Worm (Caenorhabditis elegans) whole organism, L1 larva: ENCODE results near the gene gos-28.

Experiments used
- C04F5.9 ChIP-seq: sonication (generic microtip); optimal IDR thresholded peaks from 2 replicates; lab custom pipeline; 2016; ENCODE audit warnings: missing genetic modification characterization, missing compliant biosample characterization
- alr-1 ChIP-seq: fragments of 200-800 bp; sonication (Bioruptor generic); optimal IDR thresholded peaks from 2 replicates; lab custom pipeline; 2018; ENCODE audit warnings: borderline replicate concordance, mild to moderate bottlenecking, missing genetic modification characterization, missing compliant biosample characterization
- aly-2 ChIP-seq: fragments of 150-350 bp; optimal IDR thresholded peaks from 2 replicates; lab custom pipeline; 2014; ENCODE audit warnings: missing biosample characterization, missing genetic modification characterization
- blmp-1 ChIP-seq: fragments of 150-350 bp; optimal IDR thresholded peaks from 2 replicates; lab custom pipeline; 2014; ENCODE audit warnings: missing biosample characterization, missing genetic modification characterization
- ceh-8 ChIP-seq: fragments of 200-800 bp; sonication (Bioruptor generic); optimal IDR thresholded peaks from 2 replicates; lab custom pipeline; 2018; ENCODE audit warnings: mild to moderate bottlenecking, missing genetic modification characterization, moderate library complexity, missing compliant biosample characterization
- ceh-82 ChIP-seq, 3 experiments: fragments of 150-350 bp in 1 of 3; sonication (generic microtip) in 2 of 3; optimal IDR thresholded peaks; 2 replicates each; lab custom pipeline; 2014 to 2017; ENCODE audit warnings: missing biosample characterization in 3 of 3, missing genetic modification characterization in 3 of 3
- ces-1 ChIP-seq: fragments of 150-350 bp; optimal IDR thresholded peaks from 2 replicates; lab custom pipeline; 2014; ENCODE audit warnings: missing biosample characterization, missing genetic modification reagents, missing genetic modification characterization
- dpl-1 ChIP-seq, 3 experiments: fragments of 150-350 bp in 2 of 3; sonication (generic microtip) in 1 of 3; optimal IDR thresholded peaks; 2 replicates each; lab custom pipeline; 2014 to 2017; ENCODE audit warnings: missing biosample characterization in 3 of 3, missing genetic modification characterization in 3 of 3, missing genetic modification reagents in 3 of 3
- efl-1 ChIP-seq, 4 experiments: fragments of 150-350 bp; optimal IDR thresholded peaks in 3 of 4; peaks in 1 of 4; 1 replicate in 1 of 4; 2 replicates in 3 of 4; lab custom pipeline; 2014; ENCODE audit warnings: missing biosample characterization in 2 of 4, missing genetic modification characterization in 2 of 4, missing genetic modification reagents in 2 of 4
- efl-3 ChIP-seq: fragments of 200-800 bp; sonication (Bioruptor generic); optimal IDR thresholded peaks from 2 replicates; lab custom pipeline; 2018; ENCODE audit warnings: mild to moderate bottlenecking, missing genetic modification characterization, missing compliant biosample characterization
- egl-27 ChIP-seq, 2 experiments: fragments of 150-350 bp in 1 of 2; sonication (generic microtip); optimal IDR thresholded peaks; 3 replicates each; lab custom pipeline; 2017 to 2018; ENCODE audit warnings: missing biosample characterization in 2 of 2, missing genetic modification characterization in 2 of 2, missing genetic modification reagents in 2 of 2
- elt-2 ChIP-seq: sonication (generic microtip); optimal IDR thresholded peaks from 2 replicates; lab custom pipeline; 2016; ENCODE audit warnings: missing genetic modification characterization, mild to moderate bottlenecking, inconsistent platforms, missing compliant biosample characterization, missing genetic modification reagents
- elt-3 ChIP-seq, 6 experiments: fragments of 150-350 bp in 1 of 6; sonication (generic microtip); optimal IDR thresholded peaks; 2 replicates each; lab custom pipeline; 2017 to 2018; ENCODE audit warnings: missing biosample characterization in 6 of 6, missing genetic modification characterization in 6 of 6, inconsistent platforms in 1 of 6
- ets-5 ChIP-seq: fragments of 200-800 bp; sonication (Bioruptor generic); IDR thresholded peaks from 2 replicates; pipeline ENCODE4 v1.3.6; 2022; ENCODE audit warnings: missing genetic modification characterization, missing compliant biosample characterization
- fkh-4 ChIP-seq: sonication (generic microtip); optimal IDR thresholded peaks from 2 replicates; lab custom pipeline; 2016; ENCODE audit warnings: missing compliant biosample characterization, missing genetic modification characterization, borderline replicate concordance
- fos-1 ChIP-seq: fragments of 150-350 bp; optimal IDR thresholded peaks from 2 replicates; lab custom pipeline; 2014; ENCODE audit warnings: missing biosample characterization, missing genetic modification characterization
- grh-1 ChIP-seq: fragments of 200-800 bp; sonication (Bioruptor generic); IDR thresholded peaks from 2 replicates; pipeline ENCODE4 v1.3.6; 2022; ENCODE audit warnings: missing genetic modification reagents, missing genetic modification characterization, missing compliant biosample characterization
- hlh-17 ChIP-seq: fragments of 200-800 bp; sonication (Bioruptor generic); optimal IDR thresholded peaks from 2 replicates; lab custom pipeline; 2018; ENCODE audit warnings: missing genetic modification characterization, mild to moderate bottlenecking, missing compliant biosample characterization, moderate library complexity, borderline replicate concordance
- hpl-2 ChIP-seq: fragments of 150-350 bp; optimal IDR thresholded peaks from 2 replicates; lab custom pipeline; 2014; ENCODE audit warnings: missing biosample characterization, missing genetic modification reagents, missing genetic modification characterization
- jun-1 ChIP-seq: fragments of 150-350 bp; optimal IDR thresholded peaks from 2 replicates; lab custom pipeline; 2014; ENCODE audit warnings: missing biosample characterization, missing genetic modification reagents, missing genetic modification characterization
- lin-13 ChIP-seq: fragments of 150-350 bp; optimal IDR thresholded peaks from 2 replicates; lab custom pipeline; 2014; ENCODE audit warnings: missing biosample characterization, missing genetic modification reagents, missing genetic modification characterization
- lin-35 ChIP-seq, 2 experiments: fragments of 150-350 bp; optimal IDR thresholded peaks; 2 replicates each; lab custom pipeline; 2014; ENCODE audit warnings: missing biosample characterization in 2 of 2, missing genetic modification characterization in 2 of 2, missing genetic modification reagents in 2 of 2
- mab-9 ChIP-seq: fragments of 200-800 bp; sonication (Bioruptor generic); IDR thresholded peaks from 2 replicates; pipeline ENCODE4 v1.3.6; 2022; ENCODE audit warnings: missing genetic modification reagents, missing genetic modification characterization, missing compliant biosample characterization
- mdl-1 ChIP-seq, 2 experiments: fragments of 150-350 bp; optimal IDR thresholded peaks; 2 replicates each; lab custom pipeline; 2014 to 2017; ENCODE audit warnings: missing biosample characterization in 2 of 2, missing genetic modification characterization in 2 of 2, inconsistent platforms in 1 of 2
- mep-1 ChIP-seq: fragments of 150-350 bp; optimal IDR thresholded peaks from 2 replicates; lab custom pipeline; 2014; ENCODE audit warnings: missing biosample characterization, missing genetic modification characterization
- nhr-11 ChIP-seq: fragments of 150-350 bp; optimal IDR thresholded peaks from 2 replicates; lab custom pipeline; 2014; ENCODE audit warnings: missing biosample characterization, missing genetic modification characterization
- nhr-19 ChIP-seq: fragments of 200-800 bp; sonication (Bioruptor generic); conservative IDR thresholded peaks from 2 replicates; pipeline ENCODE4 v1.3.6; 2022; ENCODE audit warnings: missing genetic modification characterization, missing compliant biosample characterization
- nhr-28 ChIP-seq: fragments of 150-350 bp; optimal IDR thresholded peaks from 2 replicates; lab custom pipeline; 2014; ENCODE audit warnings: missing biosample characterization, missing genetic modification characterization
- nhr-71 ChIP-seq: sonication (generic microtip); optimal IDR thresholded peaks from 2 replicates; lab custom pipeline; 2016; ENCODE audit warnings: mild to moderate bottlenecking, missing genetic modification characterization, moderate library complexity, missing compliant biosample characterization
- nhr-76 ChIP-seq: sonication (generic microtip); optimal IDR thresholded peaks from 2 replicates; lab custom pipeline; 2017; ENCODE audit warnings: missing biosample characterization, missing genetic modification characterization
- nhr-77 ChIP-seq: fragments of 150-350 bp; optimal IDR thresholded peaks from 2 replicates; lab custom pipeline; 2014; ENCODE audit warnings: missing biosample characterization, missing genetic modification characterization
- nhr-84 ChIP-seq: sonication (generic microtip); optimal IDR thresholded peaks from 2 replicates; lab custom pipeline; 2017; ENCODE audit warnings: missing biosample characterization, missing genetic modification characterization
- nhr-85 ChIP-seq: sonication (generic microtip); peaks from one replicate; lab custom pipeline; 2016; ENCODE audit warnings: missing genetic modification characterization, inconsistent platforms, missing compliant biosample characterization
- nhr-90 ChIP-seq: sonication (generic microtip); optimal IDR thresholded peaks from 2 replicates; lab custom pipeline; 2016; ENCODE audit warnings: mild to moderate bottlenecking, missing genetic modification characterization, missing compliant biosample characterization; ENCODE audit not compliant: poor library complexity
- pag-3 ChIP-seq: sonication (generic microtip); optimal IDR thresholded peaks from 2 replicates; lab custom pipeline; 2017; ENCODE audit warnings: missing genetic modification characterization, mild to moderate bottlenecking, missing compliant biosample characterization, antibody characterized with exemption, borderline replicate concordance; ENCODE audit not compliant: insufficient read depth
- pax-3 ChIP-seq: fragments of 200-800 bp; sonication (Bioruptor generic); optimal IDR thresholded peaks from 2 replicates; lab custom pipeline; 2018; ENCODE audit warnings: mild to moderate bottlenecking, missing genetic modification characterization, moderate library complexity, missing compliant biosample characterization
- pqm-1 ChIP-seq: sonication (generic microtip); optimal IDR thresholded peaks from 3 replicates; lab custom pipeline; 2017; ENCODE audit warnings: missing biosample characterization, missing genetic modification characterization
- rnt-1 ChIP-seq: sonication (generic microtip); optimal IDR thresholded peaks from 2 replicates; lab custom pipeline; 2016; ENCODE audit warnings: mild to moderate bottlenecking, missing genetic modification characterization, moderate library complexity, missing compliant biosample characterization
- snpc-4 ChIP-seq: fragments of 150-350 bp; optimal IDR thresholded peaks from 2 replicates; lab custom pipeline; 2014; ENCODE audit warnings: missing biosample characterization, missing genetic modification characterization
- snu-23 ChIP-seq: sonication (generic microtip); optimal IDR thresholded peaks from 2 replicates; lab custom pipeline; 2016; ENCODE audit warnings: missing genetic modification characterization, missing compliant biosample characterization
- sptf-1 ChIP-seq: fragments of 150-350 bp; optimal IDR thresholded peaks from 2 replicates; lab custom pipeline; 2014; ENCODE audit warnings: missing biosample characterization, missing genetic modification characterization
- swsn-7 ChIP-seq: sonication (generic microtip); optimal IDR thresholded peaks from 2 replicates; lab custom pipeline; 2016; ENCODE audit warnings: missing genetic modification characterization, missing compliant biosample characterization
- tbx-2 ChIP-seq: sonication (generic microtip); optimal IDR thresholded peaks from 2 replicates; lab custom pipeline; 2016; ENCODE audit warnings: missing genetic modification characterization, missing compliant biosample characterization
- unc-30 ChIP-seq: sonication (generic microtip); optimal IDR thresholded peaks from 2 replicates; lab custom pipeline; 2017; ENCODE audit warnings: missing biosample characterization, missing genetic modification characterization
- unc-86 ChIP-seq: sonication (generic microtip); optimal IDR thresholded peaks from 2 replicates; lab custom pipeline; 2016; ENCODE audit warnings: missing genetic modification characterization, missing compliant biosample characterization
- unc-98 ChIP-seq: fragments of 200-800 bp; sonication (Bioruptor generic); IDR thresholded peaks from 2 replicates; pipeline ENCODE4 v1.3.6; 2022; ENCODE audit warnings: missing genetic modification characterization, missing compliant biosample characterization
- xbp-1 ChIP-seq: sonication (generic microtip); optimal IDR thresholded peaks from 2 replicates; lab custom pipeline; 2016; ENCODE audit warnings: missing genetic modification characterization, missing compliant biosample characterization
- zag-1 ChIP-seq: fragments of 150-350 bp; optimal IDR thresholded peaks from 2 replicates; lab custom pipeline; 2014; ENCODE audit warnings: missing biosample characterization, missing genetic modification characterization
- zip-4 ChIP-seq: fragments of 200-800 bp; sonication (Bioruptor generic); optimal IDR thresholded peaks from 2 replicates; lab custom pipeline; 2018; ENCODE audit warnings: mild to moderate bottlenecking, missing genetic modification characterization, moderate library complexity, missing compliant biosample characterization
- ztf-11 ChIP-seq, 2 experiments: sonication (generic microtip); optimal IDR thresholded peaks; 2 replicates each; lab custom pipeline; 2016 to 2017; ENCODE audit warnings: missing genetic modification characterization in 2 of 2, missing biosample characterization in 1 of 2, missing compliant biosample characterization in 1 of 2
- ztf-4 ChIP-seq: fragments of 150-350 bp; optimal IDR thresholded peaks from 2 replicates; lab custom pipeline; 2014; ENCODE audit warnings: missing biosample characterization, missing genetic modification characterization

The gos-28 gene

DNA sequence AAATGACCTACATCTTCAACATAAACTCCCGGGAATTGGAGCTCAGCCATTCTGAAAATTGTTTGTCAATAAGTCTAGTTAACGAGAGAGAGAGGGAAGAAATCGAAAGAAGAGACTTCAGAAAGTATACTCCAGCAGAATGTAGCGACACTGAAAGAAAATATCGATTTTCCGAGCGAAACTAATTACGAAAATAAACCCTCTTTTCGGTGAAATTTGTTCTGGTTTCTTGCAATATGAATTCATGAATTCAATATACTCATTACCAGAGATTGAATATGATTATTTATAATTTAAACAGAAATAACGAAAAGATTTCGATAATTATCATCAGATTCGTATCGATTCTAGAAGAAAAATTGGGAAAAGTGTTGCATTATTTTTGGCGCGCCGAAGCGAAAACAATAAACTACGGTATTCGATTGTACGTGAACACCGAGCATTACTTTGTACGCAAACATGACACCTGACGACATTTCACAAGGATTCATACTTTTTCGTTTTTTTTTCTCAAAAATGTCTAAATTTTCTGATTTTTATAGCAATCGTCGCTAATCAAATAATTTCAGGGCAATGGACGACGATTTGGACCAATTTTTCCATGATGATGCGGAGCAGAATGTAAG lies 32.7 kb upstream of the gos-28 start, which contains the start of the genes hmg-4 and T20B12.3 (continued):
- TF ChIP-seq ets-5 (GFP tag; lab: Robert Waterston, UW): no peak
- TF ChIP-seq unc-98: no peak
- no peak for TF ChIP-seq nhr-90
- TF ChIP-seq elt-2 (tag; lab: Kevin White, UChicago): no peak
- no peak for TF ChIP-seq lin-13 (GFP tag; lab: Kevin White, UChicago)
- peak; percentile 30 for TF ChIP-seq xbp-1 (tag; lab: Kevin White, UChicago)
- TF ChIP-seq dpl-1 (GFP tag; optimal IDR thresholded peaks at IDR 0.05; lab: Kevin White, UChicago): peak; percentile 23 to 75 (median 68)
- no peak for TF ChIP-seq nhr-11 (tag; lab: Kevin White, UChicago)
- no peak for TF ChIP-seq pax-3
- peak in 1 of 3 experiments; percentile 58 for TF ChIP-seq ceh-82 (tag; optimal IDR thresholded peaks at IDR 0.05; lab: Kevin White, UChicago)
- no peak for TF ChIP-seq pag-3 (tag; lab: Kevin White, UChicago)
- no peak for TF ChIP-seq aly-2 (tag; lab: Kevin White, UChicago)
- no peak for TF ChIP-seq nhr-28 (tag; lab: Kevin White, UChicago)
- TF ChIP-seq blmp-1 (tag; lab: Kevin White, UChicago): peak; percentile 51
- TF ChIP-seq mdl-1 (tag; optimal IDR thresholded peaks at IDR 0.05; lab: Kevin White, UChicago): peak in 1 of 2 experiments; percentile 41
- no peak for TF ChIP-seq ztf-4 (tag; lab: Kevin White, UChicago)
- TF ChIP-seq mab-9: no peak
- TF ChIP-seq zag-1 (tag; lab: Kevin White, UChicago): no peak
- TF ChIP-seq efl-1 (optimal IDR thresholded peaks at IDR 0.05; lab: Kevin White, UChicago): peak; percentile 61 to 65
- peak; percentile 51 to 95 for TF ChIP-seq efl-1 (GFP tag; optimal IDR thresholded peaks at IDR 0.05 in 1 of 2; lab: Kevin White, UChicago)
- TF ChIP-seq swsn-7 (tag; lab: Kevin White, UChicago): peak; percentile 18
- TF ChIP-seq ceh-8 (GFP tag; lab: Kevin White, UChicago): no peak
- no peak for TF ChIP-seq nhr-76 (tag; lab: Kevin White, UChicago)
- TF ChIP-seq snu-23 (GFP tag; lab: Kevin White, UChicago): peak; percentile 58
- TF ChIP-seq hpl-2 (GFP tag; lab: Kevin White, UChicago): no peak
- no peak for TF ChIP-seq tbx-2 (tag; lab: Kevin White, UChicago)
- peak; percentile 55 for TF ChIP-seq nhr-71 (tag; lab: Kevin White, UChicago)
- no peak for TF ChIP-seq alr-1 (tag; lab: Kevin White, UChicago)
- TF ChIP-seq grh-1 (GFP tag; lab: Robert Waterston, UW): no peak
- TF ChIP-seq unc-86 (tag; lab: Kevin White, UChicago): no peak
- TF ChIP-seq nhr-85 (tag; lab: Kevin White, UChicago): peak; percentile 9
- no peak for TF ChIP-seq jun-1 (tag; lab: Kevin White, UChicago)
- TF ChIP-seq nhr-77 (tag; lab: Kevin White, UChicago): no peak
- TF ChIP-seq unc-30 (tag; lab: Kevin White, UChicago): no peak
- TF ChIP-seq mep-1 (tag; lab: Kevin White, UChicago): peak; percentile 44
- TF ChIP-seq hlh-17 (GFP tag; lab: Kevin White, UChicago): no peak
- no peak; the same call in 1 of the 2 replicates for TF ChIP-seq nhr-19
- TF ChIP-seq nhr-84 (tag; lab: Kevin White, UChicago): no peak
- no peak for TF ChIP-seq ztf-11 (tag; optimal IDR thresholded peaks at IDR 0.05; lab: Kevin White, UChicago)
- TF ChIP-seq rnt-1 (tag; lab: Kevin White, UChicago): peak; percentile 35
- TF ChIP-seq fkh-4 (tag; lab: Kevin White, UChicago): no peak
- TF ChIP-seq sptf-1 (tag; lab: Kevin White, UChicago): no peak
- TF ChIP-seq egl-27 (tag; optimal IDR thresholded peaks at IDR 0.05; lab: Kevin White, UChicago): no peak
- peak in 1 of 6 experiments; percentile 29 for TF ChIP-seq elt-3 (tag; optimal IDR thresholded peaks at IDR 0.05; lab: Kevin White, UChicago)
- no peak for TF ChIP-seq fos-1
- TF ChIP-seq zip-4: no peak
- TF ChIP-seq lin-35 (GFP tag; optimal IDR thresholded peaks at IDR 0.05; lab: Kevin White, UChicago): peak; percentile 63 to 75
- TF ChIP-seq C04F5.9: no peak
- no peak for TF ChIP-seq ces-1 (GFP tag; lab: Kevin White, UChicago)
- no peak for TF ChIP-seq efl-3 (GFP tag; lab: Kevin White, UChicago)
- no peak for TF ChIP-seq snpc-4 (tag; lab: Kevin White, UChicago)
- no peak for TF ChIP-seq pqm-1 (tag; lab: Kevin White, UChicago)
